Fruit fly (Drosophila melanogaster) whole organism, adult: ENCODE measurements around the gene Cp38.
A peak's percentile ranks its signal among the peaks of the same experiment; 100 is the strongest.

Experiments
- CG12768 ChIP-seq: fragments of 200-800 bp; sonication (Bioruptor generic); optimal IDR thresholded peaks from 2 replicates; lab custom pipeline; 2017; ENCODE audit warnings: missing biosample characterization, missing genetic modification characterization, mild to moderate bottlenecking, moderate library complexity, missing genetic modification reagents
- CG14711 ChIP-seq: fragments of 200-800 bp; sonication (Bioruptor generic); optimal IDR thresholded peaks from 2 replicates; lab custom pipeline; 2018; ENCODE audit warnings: missing biosample characterization, mild to moderate bottlenecking, missing genetic modification characterization, moderate library complexity
- CG1620 ChIP-seq: fragments of 200-800 bp; sonication (Bioruptor generic); optimal IDR thresholded peaks from 2 replicates; lab custom pipeline; 2016; ENCODE audit warnings: missing biosample characterization, missing genetic modification characterization
- CG33017 ChIP-seq: fragments of 200-800 bp; sonication (Bioruptor generic); optimal IDR thresholded peaks from 2 replicates; lab custom pipeline; 2018; ENCODE audit warnings: missing biosample characterization, mild to moderate bottlenecking, missing genetic modification characterization, moderate library complexity
- CG7045 ChIP-seq: fragments of 200-800 bp; sonication (Bioruptor generic); optimal IDR thresholded peaks from 2 replicates; lab custom pipeline; 2017; ENCODE audit warnings: missing biosample characterization, mild to moderate bottlenecking, missing genetic modification characterization
- CG7101 ChIP-seq: fragments of 200-800 bp; sonication (Bioruptor generic); optimal IDR thresholded peaks from 2 replicates; lab custom pipeline; 2018; ENCODE audit warnings: missing biosample characterization, mild to moderate bottlenecking, missing genetic modification characterization, moderate library complexity
- Mnt ChIP-seq: fragments of 200-800 bp; sonication (Bioruptor generic); optimal IDR thresholded peaks from 2 replicates; lab custom pipeline; 2016; ENCODE audit warnings: missing biosample characterization, mild to moderate bottlenecking, missing genetic modification characterization
- bab1 ChIP-seq: fragments of 200-800 bp; sonication (Bioruptor generic); optimal IDR thresholded peaks from 3 replicates; lab custom pipeline; 2019; ENCODE audit warnings: missing biosample characterization, mild to moderate bottlenecking, missing genetic modification characterization, moderate library complexity
- cnc ChIP-seq, 2 experiments: fragments of >200 bp; optimal IDR thresholded peaks; 2 replicates each; lab custom pipeline; 2017
- pad ChIP-seq: fragments of 200-800 bp; sonication (Bioruptor generic); optimal IDR thresholded peaks from 3 replicates; lab custom pipeline; 2017; ENCODE audit warnings: missing biosample characterization, missing genetic modification characterization, mild to moderate bottlenecking, moderate library complexity, missing genetic modification reagents

DNA sequence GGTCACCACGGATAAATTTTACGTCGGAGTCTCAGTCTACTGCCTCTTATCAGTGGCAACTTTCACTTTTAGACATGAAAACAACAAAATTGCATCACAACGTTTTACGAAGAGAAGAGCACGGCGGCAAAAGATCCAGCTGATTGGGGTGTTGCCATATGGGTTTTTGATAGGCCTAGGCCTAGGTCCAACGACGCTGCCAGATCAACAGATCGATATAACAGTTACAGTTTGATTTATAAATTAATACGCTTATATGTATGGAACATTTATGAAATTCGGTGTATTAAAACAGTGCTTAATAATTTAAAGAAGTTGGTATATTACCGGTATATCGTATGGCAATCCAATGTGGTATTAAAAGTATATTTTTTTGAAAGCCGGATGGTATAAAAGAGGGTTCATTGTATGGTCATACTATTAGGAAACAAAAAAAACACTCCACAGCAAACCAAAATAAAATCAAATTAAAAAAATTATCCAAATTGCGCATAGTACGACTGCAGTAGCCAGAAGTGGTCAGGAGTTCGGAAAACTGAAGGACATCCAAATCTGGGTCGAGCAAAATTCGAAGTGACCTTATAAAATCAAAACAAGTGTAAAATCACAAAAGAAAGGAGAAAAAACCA is 44.9 kb upstream of the Cp38 start, which contains the start of gene CG1440:
- TF ChIP-seq pad (no peak), CG12768 (GFP tag; lab: Kevin White, UChicago) (no peak), CG14711 (tag; lab: Kevin White, UChicago) (peak; percentile 61), CG7045 (GFP tag; lab: Kevin White, UChicago) (no peak), CG33017 (no peak), cnc (optimal IDR thresholded peaks at IDR 0.05; lab: Kevin White, UChicago) (no peak), bab1 (GFP tag; lab: Kevin White, UChicago) (peak; percentile 89), CG7101 (tag; lab: Kevin White, UChicago) (peak; percentile 57), Mnt (peak; percentile 59), CG1620 (GFP tag; lab: Kevin White, UChicago) (peak; percentile 14)
